Comparison of ENCODE assay signal across 5 worm cellular contexts in genomic region chrIV:12565933-12566540, ce11.
TF ChIP-seq lines count a peak whose summit lies in the region.

eak-7 (minus strand) TSS chrIV:12565983.

TF ChIP-seq in whole organism, L1 larva, 84 proteins besides CTCF, POLR2A, EP300 and RAD21:
- TF ChIP-seq C34B4.2 (tag; optimal IDR thresholded peaks at IDR 0.05; lab: Kevin White, UChicago), result no peak
- peak; percentile 55 for TF ChIP-seq fkh-8 (tag; optimal IDR thresholded peaks at IDR 0.05; lab: Kevin White, UChicago)
- peak; percentile 27 for TF ChIP-seq lin-14 (GFP tag; optimal IDR thresholded peaks at IDR 0.05; lab: Kevin White, UChicago)
- TF ChIP-seq dsc-1 (tag; optimal IDR thresholded peaks at IDR 0.05; lab: Kevin White, UChicago), result peak; percentile 86
- peak in 1 of 2 experiments; percentile 0 for TF ChIP-seq efl-1 (optimal IDR thresholded peaks at IDR 0.05; lab: Kevin White, UChicago)
- peak in 1 of 2 experiments; percentile 68 for TF ChIP-seq efl-1 (GFP tag; optimal IDR thresholded peaks at IDR 0.05 in 1 of 2; lab: Kevin White, UChicago)
- no peak for TF ChIP-seq tbx-2 (tag; optimal IDR thresholded peaks at IDR 0.05; lab: Kevin White, UChicago)
- TF ChIP-seq fos-1 (tag; optimal IDR thresholded peaks at IDR 0.05; lab: Kevin White, UChicago), result peak; percentile 46
- TF ChIP-seq sox-4 (tag; optimal IDR thresholded peaks at IDR 0.05; lab: Kevin White, UChicago), result no peak
- peak; percentile 27 for TF ChIP-seq snu-23 (GFP tag; optimal IDR thresholded peaks at IDR 0.05; lab: Kevin White, UChicago)

TF ChIP-seq in whole organism, L2 larva, 48 proteins besides CTCF, POLR2A, EP300 and RAD21:
- peak; percentile 4 for TF ChIP-seq crh-2 (tag; optimal IDR thresholded peaks at IDR 0.05; lab: Kevin White, UChicago)
- peak; percentile 50 for TF ChIP-seq unc-55 (GFP tag; optimal IDR thresholded peaks at IDR 0.05; lab: Kevin White, UChicago)
- peak; percentile 55 for TF ChIP-seq C34F6.9 (tag; optimal IDR thresholded peaks at IDR 0.05; lab: Kevin White, UChicago)
- no peak for TF ChIP-seq elt-3 (tag; optimal IDR thresholded peaks at IDR 0.05; lab: Kevin White, UChicago)
- TF ChIP-seq fos-1 (tag; optimal IDR thresholded peaks at IDR 0.05; lab: Kevin White, UChicago), result peak; percentile 15

TF ChIP-seq in whole organism, L4 larva, 104 proteins besides CTCF, POLR2A, EP300 and RAD21:
- TF ChIP-seq hlh-30 (tag; optimal IDR thresholded peaks at IDR 0.05; lab: Kevin White, UChicago; ENCODE audit: insufficient read depth), result peak; percentile 19
- no peak for TF ChIP-seq nhr-6 (tag; optimal IDR thresholded peaks at IDR 0.05; lab: Kevin White, UChicago)

TF ChIP-seq in whole organism, mixed stage, embryonic, 35 proteins besides CTCF, POLR2A, EP300 and RAD21:
- TF ChIP-seq sptf-1 (tag; optimal IDR thresholded peaks at IDR 0.05; lab: Kevin White, UChicago) (no peak), ces-1 (GFP tag; optimal IDR thresholded peaks at IDR 0.05; lab: Kevin White, UChicago) (peak; percentile 61)

TF ChIP-seq in whole organism, young adult, 124 proteins besides CTCF, POLR2A, EP300 and RAD21:
- 0 out of 2 replicates have a peak, but pooled peaks have one; percentile 28 for TF ChIP-seq hsf-1 (GFP tag; IDR thresholded peaks at IDR 0.05; lab: Robert Waterston, UW)
- TF ChIP-seq bed-2 (GFP tag; IDR thresholded peaks at IDR 0.05; lab: Robert Waterston, UW), result no peak
